Worm (Caenorhabditis elegans): ENCODE results near the gene srj-22.

The srj-22 gene

ce11 chrV:10762695-10763094, 19.1 kb upstream of the srj-22 start, which contains the start of gene sre-6:
sre-6 (minus strand) TSS chrV:10762795.
- TF ChIP-seq elt-1 (tag; optimal IDR thresholded peaks at IDR 0.05) (no peak), unc-39 (tag; optimal IDR thresholded peaks at IDR 0.05) (no peak), daf-12 (tag; optimal IDR thresholded peaks at IDR 0.05) (no peak), nhr-76 (tag; optimal IDR thresholded peaks at IDR 0.05) (no peak), R02D3.7 (tag; optimal IDR thresholded peaks at IDR 0.05) (no peak), fkh-2 (tag; optimal IDR thresholded peaks at IDR 0.05) (no peak), nhr-43 (tag; optimal IDR thresholded peaks at IDR 0.05; ENCODE audit: poor library complexity, severe bottlenecking) (no peak), pqm-1 (tag; optimal IDR thresholded peaks at IDR 0.05) (no peak), ztf-11 (tag; optimal IDR thresholded peaks at IDR 0.05) (no peak), fkh-10 (GFP tag; optimal IDR thresholded peaks at IDR 0.05) (no peak), ceh-28 (tag; optimal IDR thresholded peaks at IDR 0.05) (no peak), lin-39 (tag; optimal IDR thresholded peaks at IDR 0.05) (no peak), pha-4 (tag; optimal IDR thresholded peaks at IDR 0.05) (no peak), mml-1 (tag; optimal IDR thresholded peaks at IDR 0.05) (no peak), ztf-4 (tag; optimal IDR thresholded peaks at IDR 0.05) (no peak), nhr-12 (tag; optimal IDR thresholded peaks at IDR 0.05) (no peak), ZK546.5 (tag; optimal IDR thresholded peaks at IDR 0.05) (no peak)

ce11 chrV:10760839-10761238, 17.3 kb upstream of the srj-22 start:
- no peak for TF ChIP-seq aly-2 (tag; optimal IDR thresholded peaks at IDR 0.05)
- no peak for TF ChIP-seq ceh-9 (tag; optimal IDR thresholded peaks at IDR 0.05)
- no peak for TF ChIP-seq fkh-10 (GFP tag; optimal IDR thresholded peaks at IDR 0.05)
- no peak for TF ChIP-seq nhr-67 (tag; optimal IDR thresholded peaks at IDR 0.05)
- TF ChIP-seq ceh-82 (tag; optimal IDR thresholded peaks at IDR 0.05), result no peak
- TF ChIP-seq nhr-237 (tag; optimal IDR thresholded peaks at IDR 0.05), result no peak
- no peak for TF ChIP-seq hmg-11 (tag; optimal IDR thresholded peaks at IDR 0.05)
- TF ChIP-seq pqm-1 (tag; optimal IDR thresholded peaks at IDR 0.05), result no peak
- no peak for TF ChIP-seq elt-2 (tag; optimal IDR thresholded peaks at IDR 0.05)
- no peak for TF ChIP-seq ceh-16 (tag; optimal IDR thresholded peaks at IDR 0.05)

- no peak for TF ChIP-seq zag-1 (tag; optimal IDR thresholded peaks at IDR 0.05)
- TF ChIP-seq pha-4 (tag; optimal IDR thresholded peaks at IDR 0.05), result no peak
- no peak for TF ChIP-seq nfya-1 (tag; optimal IDR thresholded peaks at IDR 0.05; ENCODE audit: insufficient read depth)
- TF ChIP-seq nhr-25 (tag; optimal IDR thresholded peaks at IDR 0.05), result no peak
- no peak for TF ChIP-seq elt-1 (tag; optimal IDR thresholded peaks at IDR 0.05)
- TF ChIP-seq elt-3 (tag; optimal IDR thresholded peaks at IDR 0.05), result no peak
- TF ChIP-seq nhr-237 (tag; optimal IDR thresholded peaks at IDR 0.05), result no peak
- no peak for TF ChIP-seq ztf-4 (tag; optimal IDR thresholded peaks at IDR 0.05)
- TF ChIP-seq tbx-2 (tag; optimal IDR thresholded peaks at IDR 0.05), result no peak
- no peak for TF ChIP-seq lin-39 (tag; optimal IDR thresholded peaks at IDR 0.05)
- no peak for TF ChIP-seq ama-1 (optimal IDR thresholded peaks at IDR 0.05)
- TF ChIP-seq egl-27 (tag; optimal IDR thresholded peaks at IDR 0.05), result no peak
- TF ChIP-seq lin-15B (tag; optimal IDR thresholded peaks at IDR 0.05), result no peak
- TF ChIP-seq ceh-9 (tag; optimal IDR thresholded peaks at IDR 0.05), result no peak
- TF ChIP-seq unc-62 (GFP tag; optimal IDR thresholded peaks at IDR 0.05), result no peak
- TF ChIP-seq snpc-4 (tag; optimal IDR thresholded peaks at IDR 0.05), result no peak
- TF ChIP-seq eor-1 (tag; optimal IDR thresholded peaks at IDR 0.05), result no peak
- TF ChIP-seq pqm-1 (tag; optimal IDR thresholded peaks at IDR 0.05), result no peak
Observed at ce11 chrV:10758658-10759057, 15.1 kb upstream of the srj-22 start, which contains the start of gene F28H7.8. F28H7.8 (plus strand) TSS chrV:10758958.

- TF ChIP-seq ZK546.5 (tag; optimal IDR thresholded peaks at IDR 0.05) (no peak), egl-5 (tag; optimal IDR thresholded peaks at IDR 0.05) (peak; percentile 40), nhr-25 (tag; optimal IDR thresholded peaks at IDR 0.05) (peak; percentile 83), hmg-11 (tag; optimal IDR thresholded peaks at IDR 0.05) (no peak), fkh-10 (GFP tag; optimal IDR thresholded peaks at IDR 0.05) (no peak), nhr-23 (tag; optimal IDR thresholded peaks at IDR 0.05) (peak; percentile 35)
Observed at ce11 chrV:10757128-10757527, 13.6 kb upstream of the srj-22 start.

Data from whole organism, L3 larva.